Fruit fly (Drosophila melanogaster) whole organism, embryonic: ENCODE data around the gene GCC88.

Source experiments
- Adf1 ChIP-seq: fragments of 200-800 bp; sonication (Bioruptor generic); IDR thresholded peaks from 2 replicates; pipeline ENCODE4 v1.3.6; 2022; ENCODE audit warnings: missing biosample characterization, missing genetic modification characterization
- Antp ChIP-seq: fragments of 200-800 bp; sonication (Bioruptor generic); optimal IDR thresholded peaks from 3 replicates; lab custom pipeline; 2016; ENCODE audit warnings: missing biosample characterization, missing genetic modification characterization
- Atf-2 ChIP-seq: fragments of 200-800 bp; sonication (Bioruptor generic); optimal IDR thresholded peaks from 2 replicates; lab custom pipeline; 2016; ENCODE audit warnings: missing biosample characterization, missing genetic modification characterization
- Awh ChIP-seq: fragments of 200-800 bp; sonication (Bioruptor generic); IDR thresholded peaks from 2 replicates; pipeline ENCODE4, ENCODE4 v1.3.6; 2022; ENCODE audit warnings: missing biosample characterization, missing genetic modification characterization
- B-H1 ChIP-seq: fragments of 200-800 bp; sonication (Bioruptor generic); IDR thresholded peaks from 3 replicates; pipeline ENCODE4 v1.3.6; 2022; ENCODE audit warnings: missing biosample characterization, missing genetic modification characterization
- Bdp1 ChIP-seq: fragments of 200-800 bp; sonication (Bioruptor generic); optimal IDR thresholded peaks from 3 replicates; lab custom pipeline; 2016; ENCODE audit warnings: missing biosample characterization, missing genetic modification characterization
- C15 ChIP-seq: fragments of 200-800 bp; sonication (Bioruptor generic); IDR thresholded peaks from 3 replicates; pipeline ENCODE4 v1.3.6; 2022; ENCODE audit warnings: missing biosample characterization, missing genetic modification characterization
- CG10565 ChIP-seq: fragments of 200-800 bp; sonication (Bioruptor generic); optimal IDR thresholded peaks from 3 replicates; lab custom pipeline; 2016; ENCODE audit warnings: missing biosample characterization, mild to moderate bottlenecking, missing genetic modification characterization
- CG11247 ChIP-seq: fragments of 200-800 bp; sonication (Bioruptor generic); IDR thresholded peaks from 2 replicates; pipeline ENCODE4 v1.3.6; 2022; ENCODE audit warnings: missing biosample characterization, missing genetic modification characterization
- CG11695 ChIP-seq: fragments of 200-800 bp; sonication (Bioruptor generic); IDR thresholded peaks from 3 replicates; pipeline ENCODE4 v1.3.6; 2022; ENCODE audit warnings: missing biosample characterization, missing genetic modification characterization
- CG12071 ChIP-seq: fragments of 200-800 bp; sonication (Bioruptor generic); optimal IDR thresholded peaks from 3 replicates; lab custom pipeline; 2018; ENCODE audit warnings: missing biosample characterization, mild to moderate bottlenecking, missing genetic modification characterization
- CG12391 ChIP-seq: fragments of 200-800 bp; sonication (Bioruptor generic); optimal IDR thresholded peaks from 3 replicates; lab custom pipeline; 2018; ENCODE audit warnings: missing biosample characterization, mild to moderate bottlenecking, missing genetic modification characterization, moderate library complexity
- CG13424 ChIP-seq: fragments of 200-800 bp; sonication (Bioruptor generic); optimal IDR thresholded peaks from 2 replicates; lab custom pipeline; 2019; ENCODE audit warnings: missing biosample characterization, mild to moderate bottlenecking, missing genetic modification characterization, moderate library complexity
- CG14014 ChIP-seq: fragments of 200-800 bp; sonication (Bioruptor generic); IDR thresholded peaks from 2 replicates; pipeline ENCODE4 v1.3.6; 2022; ENCODE audit warnings: missing biosample characterization, missing genetic modification characterization
- CG15514 ChIP-seq: fragments of 200-800 bp; sonication (Bioruptor generic); optimal IDR thresholded peaks from 3 replicates; lab custom pipeline; 2017; ENCODE audit warnings: missing biosample characterization, missing genetic modification characterization, mild to moderate bottlenecking, moderate library complexity, missing genetic modification reagents
- CG15696 ChIP-seq: fragments of 200-800 bp; sonication (Bioruptor generic); optimal IDR thresholded peaks from 2 replicates; lab custom pipeline; 2019; ENCODE audit warnings: missing biosample characterization, mild to moderate bottlenecking, missing genetic modification characterization, moderate library complexity
- CG16813 ChIP-seq: fragments of 200-800 bp; sonication (Bioruptor generic); IDR thresholded peaks from 3 replicates; pipeline ENCODE4 v1.3.6; 2022; ENCODE audit warnings: missing biosample characterization, missing genetic modification characterization; ENCODE audit not compliant: partially characterized antibody
- CG16863 ChIP-seq: fragments of 200-800 bp; sonication (Bioruptor generic); optimal IDR thresholded peaks from 3 replicates; lab custom pipeline; 2016; ENCODE audit warnings: missing biosample characterization, missing genetic modification characterization
- CG1832 ChIP-seq: fragments of 200-800 bp; sonication (Bioruptor generic); optimal IDR thresholded peaks from 2 replicates; lab custom pipeline; 2017; ENCODE audit warnings: missing biosample characterization, mild to moderate bottlenecking, missing genetic modification characterization, inconsistent platforms
- CG43689 ChIP-seq: fragments of 200-800 bp; sonication (Bioruptor generic); IDR thresholded peaks from 2 replicates; pipeline ENCODE4 v1.3.6; 2022; ENCODE audit warnings: missing biosample characterization, missing genetic modification characterization
- CG7928 ChIP-seq: fragments of 200-800 bp; sonication (Bioruptor generic); optimal IDR thresholded peaks from 2 replicates; lab custom pipeline; 2017; ENCODE audit warnings: missing biosample characterization, mild to moderate bottlenecking, missing genetic modification characterization
- CG8089 ChIP-seq: fragments of 200-800 bp; sonication (Bioruptor generic); optimal IDR thresholded peaks from 3 replicates; lab custom pipeline; 2016; ENCODE audit warnings: missing biosample characterization, missing genetic modification characterization
- CG8765 ChIP-seq: fragments of 200-800 bp; sonication (Bioruptor generic); IDR thresholded peaks from 2 replicates; pipeline ENCODE4 v1.3.6; 2022; ENCODE audit warnings: missing biosample characterization, missing genetic modification characterization
- Dfd ChIP-seq, 2 experiments: fragments of >200 bp; optimal IDR thresholded peaks; 2 replicates each; lab custom pipeline; 2017; ENCODE audit warnings: missing biosample characterization in 2 of 2, missing genetic modification characterization in 2 of 2
- Dp ChIP-seq: fragments of 200-800 bp; sonication (Bioruptor generic); optimal IDR thresholded peaks from 2 replicates; lab custom pipeline; 2018; ENCODE audit warnings: missing biosample characterization, mild to moderate bottlenecking, missing genetic modification characterization, moderate library complexity
- Fer1 ChIP-seq: fragments of 200-800 bp; sonication (Bioruptor generic); optimal IDR thresholded peaks from 2 replicates; lab custom pipeline; 2017; ENCODE audit warnings: missing biosample characterization, mild to moderate bottlenecking, missing genetic modification characterization
- GATAe ChIP-seq: fragments of 200-800 bp; sonication (Bioruptor generic); conservative IDR thresholded peaks from 2 replicates; pipeline ENCODE4 v1.3.6; 2022; ENCODE audit warnings: missing biosample characterization, missing genetic modification characterization
- HLH54F ChIP-seq: fragments of 200-800 bp; sonication (Bioruptor generic); optimal IDR thresholded peaks from 3 replicates; lab custom pipeline; 2016; ENCODE audit warnings: missing biosample characterization, missing genetic modification characterization
- HmgD ChIP-seq: fragments of 200-800 bp; sonication (Bioruptor generic); optimal IDR thresholded peaks from 3 replicates; lab custom pipeline; 2016; ENCODE audit warnings: missing biosample characterization, missing genetic modification characterization
- MTF-1 ChIP-seq: fragments of 200-800 bp; sonication (Bioruptor generic); optimal IDR thresholded peaks from 2 replicates; lab custom pipeline; 2018; ENCODE audit warnings: missing biosample characterization, mild to moderate bottlenecking, missing genetic modification characterization, borderline replicate concordance
- Mad ChIP-seq: fragments of 200-800 bp; sonication (Bioruptor generic); optimal IDR thresholded peaks from 2 replicates; lab custom pipeline; 2016; ENCODE audit warnings: missing biosample characterization, missing genetic modification characterization
- NC2β ChIP-seq: fragments of 200-800 bp; sonication (Bioruptor generic); optimal IDR thresholded peaks from 2 replicates; lab custom pipeline; 2016; ENCODE audit warnings: missing biosample characterization, missing genetic modification characterization
- Nf-YC ChIP-seq: fragments of 200-800 bp; optimal IDR thresholded peaks from 3 replicates; lab custom pipeline; 2019; ENCODE audit warnings: missing biosample characterization, mild to moderate bottlenecking, missing genetic modification characterization, moderate library complexity
- Opbp ChIP-seq: fragments of 200-800 bp; sonication (Bioruptor generic); IDR thresholded peaks from 3 replicates; pipeline ENCODE4 v1.3.6; 2022; ENCODE audit warnings: missing biosample characterization, missing genetic modification characterization; ENCODE audit not compliant: partially characterized antibody
- YL-1 ChIP-seq: fragments of 200-800 bp; sonication (Bioruptor generic); optimal IDR thresholded peaks from 3 replicates; lab custom pipeline; 2017; ENCODE audit warnings: missing biosample characterization, mild to moderate bottlenecking, missing genetic modification characterization
- ato ChIP-seq: fragments of 200-800 bp; sonication (Bioruptor generic); IDR thresholded peaks from 2 replicates; pipeline ENCODE4 v1.3.6; 2022; ENCODE audit warnings: missing biosample characterization, missing genetic modification characterization; ENCODE audit not compliant: partially characterized antibody
- br ChIP-seq: fragments of >200 bp; optimal IDR thresholded peaks from 2 replicates; lab custom pipeline; 2017
- fd3F ChIP-seq: fragments of 200-800 bp; sonication (Bioruptor generic); optimal IDR thresholded peaks from 2 replicates; lab custom pipeline; 2018; ENCODE audit warnings: missing biosample characterization, mild to moderate bottlenecking, missing genetic modification characterization, moderate library complexity
- fu2 ChIP-seq: fragments of 200-800 bp; sonication (Bioruptor generic); optimal IDR thresholded peaks from 2 replicates; lab custom pipeline; 2016; ENCODE audit warnings: missing biosample characterization, missing genetic modification characterization
- hb ChIP-seq: fragments of 200-800 bp; sonication (Bioruptor generic); IDR thresholded peaks from 3 replicates; pipeline ENCODE4 v1.3.6; 2022; ENCODE audit warnings: missing biosample characterization, missing genetic modification characterization; ENCODE audit not compliant: partially characterized antibody
- jumu ChIP-seq: fragments of 200-800 bp; sonication (Bioruptor generic); optimal IDR thresholded peaks from 3 replicates; lab custom pipeline; 2016; ENCODE audit warnings: missing biosample characterization, missing genetic modification characterization
- kay ChIP-seq: fragments of 200-800 bp; sonication (Bioruptor generic); optimal IDR thresholded peaks from 2 replicates; lab custom pipeline; 2016; ENCODE audit warnings: missing biosample characterization, missing genetic modification characterization
- ken ChIP-seq: fragments of 200-800 bp; sonication (Bioruptor generic); IDR thresholded peaks from 3 replicates; pipeline ENCODE4 v1.3.6; 2022; ENCODE audit warnings: missing biosample characterization, missing genetic modification characterization
- mirr ChIP-seq: fragments of 200-800 bp; sonication (Bioruptor generic); optimal IDR thresholded peaks from 3 replicates; lab custom pipeline; 2018; ENCODE audit warnings: missing biosample characterization, mild to moderate bottlenecking, missing genetic modification characterization
- nom ChIP-seq: fragments of 200-800 bp; sonication (Bioruptor generic); optimal IDR thresholded peaks from 2 replicates; lab custom pipeline; 2017; ENCODE audit warnings: missing biosample characterization, missing genetic modification characterization, mild to moderate bottlenecking, moderate library complexity, missing genetic modification reagents
- pfk ChIP-seq: fragments of 200-800 bp; sonication (Bioruptor generic); optimal IDR thresholded peaks from 2 replicates; lab custom pipeline; 2018; ENCODE audit warnings: missing biosample characterization, mild to moderate bottlenecking, missing genetic modification characterization, moderate library complexity
- pho ChIP-seq: fragments of 200-800 bp; sonication (Bioruptor generic); optimal IDR thresholded peaks from 2 replicates; lab custom pipeline; 2016; ENCODE audit warnings: missing biosample characterization, missing genetic modification characterization
- row ChIP-seq: fragments of 200-800 bp; sonication (Bioruptor generic); IDR thresholded peaks from 3 replicates; pipeline ENCODE4 v1.3.6; 2022; ENCODE audit warnings: missing biosample characterization, missing genetic modification characterization
- vfl ChIP-seq: fragments of 200-800 bp; sonication (Bioruptor generic); optimal IDR thresholded peaks from 2 replicates; lab custom pipeline; 2016; ENCODE audit warnings: missing biosample characterization, missing genetic modification characterization
- wek ChIP-seq: fragments of 200-800 bp; sonication (Bioruptor generic); optimal IDR thresholded peaks from 3 replicates; lab custom pipeline; 2018; ENCODE audit warnings: missing biosample characterization, mild to moderate bottlenecking, missing genetic modification characterization, moderate library complexity

The GCC88 gene

DNA sequence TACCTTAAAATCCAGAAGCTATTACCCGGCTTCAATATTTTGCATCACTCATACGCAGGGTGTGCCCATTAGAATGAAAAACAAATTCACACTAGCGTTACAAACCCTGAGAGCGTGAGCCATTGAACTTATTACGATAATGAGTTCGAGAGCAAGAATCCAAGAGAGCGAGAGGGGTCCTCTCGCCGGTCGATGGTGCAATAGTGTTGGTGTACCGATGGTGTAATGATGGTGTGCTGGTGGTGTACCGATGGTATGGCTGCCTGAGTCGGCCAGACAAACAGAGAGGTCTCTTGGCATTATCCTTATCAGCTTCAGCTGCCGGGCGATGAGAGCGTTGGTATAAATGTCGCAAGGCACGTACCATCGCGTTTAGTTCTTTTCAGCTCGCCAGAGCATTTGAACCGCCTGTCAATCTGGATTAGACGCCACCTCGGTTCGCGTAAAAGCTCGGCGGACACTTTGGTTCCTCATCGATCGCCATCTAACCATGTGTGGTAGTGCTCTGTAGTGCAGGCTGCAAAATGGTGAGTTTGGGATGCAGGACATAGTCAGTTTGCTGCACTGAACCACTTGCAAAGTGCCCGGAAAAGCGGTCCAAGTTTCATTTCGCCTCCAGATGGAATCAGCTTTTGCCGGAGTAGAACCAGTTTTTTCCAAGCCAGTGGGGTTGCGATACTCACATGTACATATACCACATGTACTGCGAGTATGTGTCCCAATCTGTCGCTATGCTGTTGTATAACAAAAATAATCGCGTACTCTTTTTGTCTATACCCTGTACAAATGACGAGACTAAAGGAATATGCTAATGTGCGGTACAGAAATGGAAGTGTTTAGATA lies 30.1 kb downstream of the GCC88 start (continued):
- peak; percentile 9 for TF ChIP-seq wek (GFP tag; lab: Kevin White, UChicago)
- no peak for TF ChIP-seq CG16813 (GFP tag; lab: Robert Waterston, UW)
- no peak for TF ChIP-seq jumu (GFP tag; lab: Kevin White, UChicago)
- no peak for TF ChIP-seq Fer1 (GFP tag; lab: Kevin White, UChicago)
- TF ChIP-seq fu2 = no peak
- no peak for TF ChIP-seq Nf-YC (tag; lab: Kevin White, UChicago)
- TF ChIP-seq Bdp1 (GFP tag; lab: Kevin White, UChicago) = no peak
- no peak for TF ChIP-seq br (lab: Kevin White, UChicago)
- TF ChIP-seq YL-1 (GFP tag; lab: Kevin White, UChicago) = no peak
- TF ChIP-seq GATAe (GFP tag; lab: Robert Waterston, UW) = no peak
- no peak for TF ChIP-seq CG15696 (tag; lab: Kevin White, UChicago)
- no peak for TF ChIP-seq Adf1
- peak; percentile 1 for TF ChIP-seq nom
- TF ChIP-seq CG11695 = no peak
- TF ChIP-seq NC2β (GFP tag; lab: Kevin White, UChicago) = no peak
- TF ChIP-seq MTF-1 (GFP tag; lab: Kevin White, UChicago) = no peak
- no peak for TF ChIP-seq CG7928 (GFP tag; lab: Kevin White, UChicago)
- no peak for TF ChIP-seq vfl (GFP tag; lab: Kevin White, UChicago)
- TF ChIP-seq Mad (GFP tag; lab: Kevin White, UChicago) = no peak
- no peak for TF ChIP-seq ato
- TF ChIP-seq CG15514 (GFP tag; lab: Kevin White, UChicago) = no peak
- TF ChIP-seq kay (GFP tag; lab: Kevin White, UChicago) = no peak
- 0 out of 2 replicates have a peak, but pooled peaks have one; percentile 23 for TF ChIP-seq CG11247 (GFP tag; lab: Robert Waterston, UW)
- no peak for TF ChIP-seq Antp (GFP tag; lab: Kevin White, UChicago)
- TF ChIP-seq pho (GFP tag; lab: Kevin White, UChicago) = no peak
- TF ChIP-seq CG43689 (GFP tag; lab: Robert Waterston, UW) = no peak
- no peak for TF ChIP-seq ken (GFP tag; lab: Robert Waterston, UW)
- TF ChIP-seq CG8765 (GFP tag; lab: Robert Waterston, UW) = no peak
- no peak for TF ChIP-seq Awh (GFP tag; lab: Robert Waterston, UW)
- TF ChIP-seq CG1832 (GFP tag; lab: Kevin White, UChicago) = no peak
- no peak for TF ChIP-seq HmgD
- TF ChIP-seq Atf-2 (GFP tag; lab: Kevin White, UChicago) = no peak
- TF ChIP-seq Dp (GFP tag; lab: Kevin White, UChicago) = no peak
- TF ChIP-seq HLH54F (GFP tag; lab: Kevin White, UChicago) = no peak
- no peak for TF ChIP-seq fd3F (GFP tag; lab: Kevin White, UChicago)
- TF ChIP-seq CG8089 = no peak
- no peak for TF ChIP-seq B-H1 (GFP tag; lab: Robert Waterston, UW)
- TF ChIP-seq CG14014 = no peak
- no peak for TF ChIP-seq hb (GFP tag; lab: Robert Waterston, UW)
- no peak for TF ChIP-seq CG13424
- TF ChIP-seq Dfd (GFP tag; optimal IDR thresholded peaks at IDR 0.05; lab: Kevin White, UChicago) = no peak
- TF ChIP-seq C15 (GFP tag; lab: Robert Waterston, UW) = no peak
- TF ChIP-seq pfk = no peak
- no peak for TF ChIP-seq row (GFP tag; lab: Robert Waterston, UW)
- no peak for TF ChIP-seq Opbp (GFP tag; lab: Robert Waterston, UW)
- no peak for TF ChIP-seq CG10565 (GFP tag; lab: Kevin White, UChicago)
- TF ChIP-seq CG12071 (GFP tag; lab: Kevin White, UChicago) = peak; percentile 2
- peak; percentile 65 for TF ChIP-seq mirr (GFP tag; lab: Kevin White, UChicago)
- TF ChIP-seq CG12391 = no peak
- no peak for TF ChIP-seq CG16863
